Worm (Caenorhabditis elegans) whole organism, L4/young adult: ENCODE measurements around the gene K07G6.1.

Source experiments
- W03F9.2 ChIP-seq: fragments of 150-350 bp; optimal IDR thresholded peaks from 2 replicates; lab custom pipeline; 2014; ENCODE audit warnings: missing biosample characterization, missing genetic modification characterization
- dao-5 ChIP-seq: sonication (generic microtip); optimal IDR thresholded peaks from 2 replicates; lab custom pipeline; 2016; ENCODE audit warnings: missing genotype, missing genetic modification characterization, moderate library complexity, missing compliant biosample characterization
- him-1 ChIP-seq: sonication (generic microtip); optimal IDR thresholded peaks from 2 replicates; lab custom pipeline; 2016; ENCODE audit warnings: missing genotype, missing genetic modification reagents, missing genetic modification characterization, missing compliant biosample characterization

The K07G6.1 gene

DNA sequence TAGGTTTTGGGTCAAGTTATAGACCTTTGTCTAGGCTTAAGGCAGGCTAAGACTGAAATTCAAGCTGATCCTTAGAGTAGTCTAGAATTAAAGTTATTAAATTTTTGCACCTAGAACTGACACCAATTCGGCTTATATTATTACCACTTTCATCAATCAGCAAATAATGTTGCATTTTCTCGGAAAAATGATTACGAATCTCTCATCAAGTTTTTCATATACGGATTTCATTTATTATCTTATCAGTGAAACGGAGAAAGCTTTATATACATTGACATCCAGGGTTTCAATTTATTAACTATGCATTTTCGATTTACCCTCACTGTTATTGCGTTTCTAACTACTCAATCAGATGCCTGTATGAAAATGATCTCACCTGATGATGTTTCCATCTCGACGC lies at the start of gene K07G6.1:
Gene K07G6.1 (plus strand): TSS at position 301 of the 400 bp plus-strand sequence.
- TF ChIP-seq him-1, result no peak
- TF ChIP-seq dao-5 (tag; lab: Kevin White, UChicago), result no peak
- TF ChIP-seq W03F9.2 (tag; lab: Kevin White, UChicago), result no peak

DNA sequence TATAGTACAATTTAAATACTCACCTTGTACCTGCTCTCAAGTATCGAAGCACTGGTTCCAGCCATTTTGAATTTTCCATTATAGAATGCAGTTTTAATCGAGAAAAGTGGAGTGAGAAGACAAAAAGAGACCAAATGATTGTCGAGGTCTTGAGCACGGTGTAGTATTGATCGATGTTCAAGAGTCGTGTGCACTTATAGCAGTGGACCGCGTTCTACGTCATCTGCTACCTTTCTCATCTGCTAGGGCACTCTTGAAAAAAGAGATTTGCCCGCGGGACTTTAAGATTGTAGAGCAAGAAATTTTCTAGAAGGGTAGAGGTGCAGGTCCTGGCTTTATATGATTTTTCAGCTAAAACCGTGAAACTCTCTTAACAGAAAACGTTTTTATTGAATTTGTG lies 48.5 kb upstream of the K07G6.1 start, which contains the start of gene fbxc-21:
Gene fbxc-21 (minus strand): TSS at position 101 of the 400 bp plus-strand sequence.
- no peak for TF ChIP-seq dao-5 (tag; lab: Kevin White, UChicago)
- TF ChIP-seq him-1, result no peak
- TF ChIP-seq W03F9.2 (tag; lab: Kevin White, UChicago), result no peak

DNA sequence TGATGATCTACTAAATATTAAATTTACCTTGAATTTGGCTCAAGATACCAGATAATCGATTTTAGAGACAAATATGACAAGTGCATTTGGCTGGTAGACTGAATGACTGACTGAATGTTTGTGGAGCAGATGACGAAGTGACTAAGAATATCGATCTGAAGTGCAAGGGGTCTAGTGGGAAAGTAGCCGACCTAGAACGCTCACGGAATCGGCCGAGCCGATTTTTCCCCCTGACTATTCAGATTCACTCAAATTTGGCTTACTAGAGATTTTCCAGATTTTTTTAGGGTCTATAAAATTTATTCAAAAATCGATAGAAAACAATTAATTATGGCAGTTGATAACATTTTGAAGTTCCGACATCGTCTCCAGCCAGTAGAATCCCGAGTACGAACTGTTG lies 46.8 kb upstream of the K07G6.1 start, which contains the start of gene fbxc-26:
Gene fbxc-26 (minus strand): TSS at position 101 of the 400 bp plus-strand sequence.
- TF ChIP-seq him-1 (no peak), dao-5 (tag; lab: Kevin White, UChicago) (no peak), W03F9.2 (tag; lab: Kevin White, UChicago) (no peak)

DNA sequence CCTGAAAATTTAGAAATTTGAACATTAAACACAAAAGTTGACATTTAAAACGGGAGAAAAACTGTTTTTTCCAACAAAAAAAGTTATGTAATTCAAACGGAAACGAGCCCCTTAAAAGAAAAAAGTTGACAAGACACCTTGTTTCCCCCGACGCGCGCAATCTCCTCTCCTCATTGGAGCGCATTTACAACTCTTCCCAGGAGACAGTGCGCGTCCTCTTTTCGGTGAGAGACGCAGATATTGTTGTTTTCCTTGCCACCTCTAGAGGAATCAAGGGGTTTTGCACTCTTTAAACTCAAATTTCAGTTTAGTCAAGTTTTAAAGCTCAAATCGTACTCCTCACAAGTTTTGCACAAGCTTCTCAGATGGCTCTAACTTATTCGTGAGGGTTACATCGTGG lies 45.5 kb upstream of the K07G6.1 start, which contains the start of gene F58E1.13:
Gene F58E1.13 (minus strand): TSS at position 12 of the 400 bp plus-strand sequence.
- TF ChIP-seq dao-5 (tag; lab: Kevin White, UChicago) (no peak), W03F9.2 (tag; lab: Kevin White, UChicago) (no peak), him-1 (no peak)

DNA sequence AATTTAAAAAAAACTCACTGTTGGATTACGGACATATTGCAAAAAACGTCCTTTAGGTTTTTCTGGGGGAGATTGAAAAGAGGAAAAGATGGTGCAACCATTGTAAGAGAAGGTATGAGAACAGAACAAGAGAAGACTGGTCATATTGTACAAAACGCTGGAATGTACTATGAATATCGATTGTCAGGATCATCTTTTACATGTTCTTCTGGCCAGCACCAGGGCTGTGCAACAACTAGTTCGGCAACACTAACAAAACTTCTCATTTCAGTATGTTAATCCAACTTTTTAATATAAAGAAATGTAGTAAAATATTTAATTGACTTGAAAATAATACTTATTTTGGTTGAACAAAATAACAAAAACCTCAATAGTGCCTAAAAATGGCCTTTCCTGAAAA lies 38.0 kb upstream of the K07G6.1 start, which contains the start of gene fbxb-47:
Gene fbxb-47 (minus strand): TSS at position 101 of the 400 bp plus-strand sequence.
- no peak for TF ChIP-seq W03F9.2 (tag; lab: Kevin White, UChicago)
- TF ChIP-seq him-1, result no peak
- no peak for TF ChIP-seq dao-5 (tag; lab: Kevin White, UChicago)

DNA sequence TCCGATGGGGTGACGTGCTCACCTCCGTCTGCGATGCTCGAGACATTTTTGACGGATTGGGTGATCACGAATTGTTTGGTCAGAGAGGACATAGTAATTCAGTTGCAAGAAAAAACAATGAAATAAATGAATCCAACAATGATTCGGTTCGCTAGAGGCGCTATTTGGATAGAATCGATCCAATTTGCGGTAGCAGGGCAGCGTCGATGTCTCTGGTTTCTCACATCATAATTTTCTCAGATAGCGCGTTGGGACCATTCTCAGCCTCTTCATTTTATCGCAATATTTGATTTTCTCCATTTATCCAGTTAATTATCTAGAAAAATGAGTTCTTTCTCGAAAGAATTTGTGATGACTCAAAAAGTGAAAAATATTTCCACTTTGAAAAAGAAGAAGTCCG lies 35.0 kb upstream of the K07G6.1 start, which contains the start of gene sdz-18:
Gene sdz-18 (minus strand): TSS at position 101 of the 400 bp plus-strand sequence.
- TF ChIP-seq W03F9.2 (tag; lab: Kevin White, UChicago) (no peak), dao-5 (tag; lab: Kevin White, UChicago) (no peak), him-1 (no peak)

DNA sequence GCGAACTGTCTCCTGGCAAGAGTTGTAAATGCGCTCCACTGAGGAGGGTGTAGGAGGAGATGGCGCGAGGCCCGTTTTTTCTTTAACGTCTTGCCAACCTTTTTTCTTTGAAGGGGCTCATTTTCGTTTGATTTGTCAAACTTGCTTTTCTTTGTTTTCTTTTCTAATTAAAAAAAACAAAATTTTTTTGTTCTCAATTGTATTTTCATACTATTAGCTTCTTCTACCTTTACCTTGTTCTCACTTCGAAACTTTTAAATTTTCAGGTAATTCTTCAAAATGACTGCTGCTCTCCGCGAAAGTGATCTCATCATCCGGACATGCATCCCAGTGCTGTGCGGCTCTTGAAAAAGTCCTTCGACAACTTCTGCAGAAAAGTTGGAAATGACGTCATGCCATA lies 31.4 kb upstream of the K07G6.1 start, which contains the start of gene fbxa-184:
Gene fbxa-184 (plus strand): TSS at position 301 of the 400 bp plus-strand sequence.
- no peak for TF ChIP-seq W03F9.2 (tag; lab: Kevin White, UChicago)
- no peak for TF ChIP-seq dao-5 (tag; lab: Kevin White, UChicago)
- no peak for TF ChIP-seq him-1

DNA sequence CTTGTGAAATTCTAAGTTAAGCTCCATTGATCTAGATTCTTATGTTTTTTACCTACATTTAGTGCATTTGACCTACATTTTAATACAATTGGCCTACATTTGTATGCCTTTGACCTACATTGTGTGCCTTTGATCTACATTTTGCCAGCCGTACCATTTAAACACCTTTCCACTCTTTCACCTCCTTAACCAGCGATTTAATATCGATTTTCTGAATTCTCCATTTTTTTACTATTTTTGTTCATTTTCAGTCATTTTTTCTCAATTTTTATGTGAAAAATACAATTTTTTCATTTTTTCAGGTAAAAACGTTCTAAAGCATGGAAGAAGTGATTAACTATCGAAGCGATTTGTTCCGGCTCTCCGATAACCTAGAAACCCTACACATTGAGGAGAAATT lies 28.4 kb upstream of the K07G6.1 start, which contains the start of gene btb-7:
Gene btb-7 (plus strand): TSS at position 301 of the 400 bp plus-strand sequence.
- TF ChIP-seq W03F9.2 (tag; lab: Kevin White, UChicago) (no peak), him-1 (no peak), dao-5 (tag; lab: Kevin White, UChicago) (no peak)

DNA sequence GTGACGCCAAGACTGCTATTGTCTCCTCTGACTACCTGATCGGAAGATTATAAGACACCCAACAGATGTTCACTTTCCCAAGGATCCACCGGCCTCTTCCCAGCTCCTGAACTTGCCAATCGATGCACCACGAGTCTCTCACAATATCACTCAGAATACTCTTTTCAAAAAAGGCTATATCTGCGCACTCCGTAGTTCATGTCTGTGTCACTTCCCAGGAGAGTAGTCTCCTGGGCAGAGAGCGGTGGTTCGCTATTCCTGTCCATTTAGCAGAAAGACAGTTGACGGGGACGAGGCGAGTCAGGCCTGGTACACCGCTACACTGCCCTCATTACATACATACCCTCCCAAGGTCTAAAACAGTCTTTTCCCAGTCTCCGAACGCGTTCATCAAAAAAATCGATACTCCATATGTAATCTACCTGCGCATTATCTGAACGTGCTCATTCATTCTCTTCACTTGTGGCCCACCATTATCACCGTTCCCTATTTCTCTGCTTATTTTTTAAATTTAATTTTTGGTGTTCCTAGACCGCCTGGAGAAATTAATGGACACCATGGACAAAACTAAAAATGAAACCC lies 26.5 kb upstream of the K07G6.1 start, which contains the start of gene btb-6:
Gene btb-6 (plus strand): TSS at position 532 of the 582 bp plus-strand sequence.
- no peak for TF ChIP-seq dao-5 (tag; lab: Kevin White, UChicago)
- TF ChIP-seq him-1, result no peak
- TF ChIP-seq W03F9.2 (tag; lab: Kevin White, UChicago), result no peak

DNA sequence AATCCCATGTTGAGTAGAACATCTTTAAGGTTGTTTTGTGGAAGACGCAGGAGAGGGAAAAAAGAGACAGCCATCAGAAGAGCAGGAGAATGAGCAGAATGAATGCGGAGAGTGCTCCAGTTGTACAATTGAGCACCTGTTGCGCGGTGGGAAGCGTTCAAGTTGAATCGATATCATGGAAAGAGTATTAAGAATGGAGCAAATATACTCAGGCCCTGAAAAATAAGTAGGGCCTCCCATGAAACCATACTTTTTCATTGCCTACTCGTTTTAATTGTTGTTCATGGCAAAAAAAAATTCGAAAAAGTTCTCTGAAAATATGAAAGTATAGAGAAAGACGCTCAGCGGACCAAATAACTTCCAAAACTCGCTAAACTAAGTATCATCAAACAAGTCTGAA lies 22.2 kb upstream of the K07G6.1 start, which contains the start of gene fbxb-48:
Gene fbxb-48 (minus strand): TSS at position 101 of the 400 bp plus-strand sequence.
- no peak for TF ChIP-seq him-1
- no peak for TF ChIP-seq W03F9.2 (tag; lab: Kevin White, UChicago)
- no peak for TF ChIP-seq dao-5 (tag; lab: Kevin White, UChicago)

DNA sequence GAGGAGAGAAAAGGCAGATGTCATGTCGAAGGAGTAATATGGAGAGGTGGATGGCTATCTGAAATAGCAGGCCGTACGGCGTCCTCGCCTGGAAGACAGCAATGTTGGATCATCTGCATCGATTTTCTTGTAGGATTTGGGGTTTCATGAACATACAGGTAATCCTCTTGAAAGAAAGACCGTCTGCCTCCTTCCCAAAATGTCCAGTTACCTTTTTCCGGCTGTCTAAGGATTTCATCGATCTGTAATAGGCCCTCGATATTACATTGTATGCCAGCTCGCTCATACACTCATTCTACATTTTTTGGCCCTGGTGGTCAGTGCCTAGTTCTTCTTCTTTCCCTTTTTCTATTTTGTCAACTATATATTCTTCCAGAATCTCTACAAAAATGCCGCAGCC lies 19.0 kb upstream of the K07G6.1 start, which contains the start of the genes fbxb-5 and btb-8:
Gene fbxb-5 (minus strand): TSS at position 101 of the 400 bp plus-strand sequence.
Gene btb-8 (plus strand): TSS at position 377 of the 400 bp plus-strand sequence.
- TF ChIP-seq W03F9.2 (tag; lab: Kevin White, UChicago), result no peak
- TF ChIP-seq dao-5 (tag; lab: Kevin White, UChicago), result no peak
- no peak for TF ChIP-seq him-1

DNA sequence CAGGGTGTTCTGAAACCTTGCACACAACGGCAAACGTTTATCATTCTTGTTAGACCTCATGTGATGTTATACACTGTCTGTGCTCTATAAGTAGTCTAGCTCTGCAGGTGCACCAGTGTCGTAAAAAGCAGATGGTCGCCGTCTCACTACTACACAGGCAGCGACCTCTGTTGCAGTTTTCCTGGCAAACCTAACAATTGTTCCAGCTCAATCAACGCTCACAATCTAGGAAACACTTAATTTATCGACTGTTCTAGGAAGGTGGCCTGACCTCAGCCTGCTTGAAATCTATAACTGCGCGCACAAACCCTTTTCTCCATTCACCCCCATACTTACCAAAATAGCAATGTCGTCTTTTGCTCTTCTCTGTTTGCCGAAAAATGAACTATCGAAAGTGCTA lies 17.0 kb upstream of the K07G6.1 start, which contains the start of gene fbxb-11:
Gene fbxb-11 (plus strand): TSS at position 301 of the 400 bp plus-strand sequence.
- no peak for TF ChIP-seq W03F9.2 (tag; lab: Kevin White, UChicago)
- no peak for TF ChIP-seq dao-5 (tag; lab: Kevin White, UChicago)
- no peak for TF ChIP-seq him-1

DNA sequence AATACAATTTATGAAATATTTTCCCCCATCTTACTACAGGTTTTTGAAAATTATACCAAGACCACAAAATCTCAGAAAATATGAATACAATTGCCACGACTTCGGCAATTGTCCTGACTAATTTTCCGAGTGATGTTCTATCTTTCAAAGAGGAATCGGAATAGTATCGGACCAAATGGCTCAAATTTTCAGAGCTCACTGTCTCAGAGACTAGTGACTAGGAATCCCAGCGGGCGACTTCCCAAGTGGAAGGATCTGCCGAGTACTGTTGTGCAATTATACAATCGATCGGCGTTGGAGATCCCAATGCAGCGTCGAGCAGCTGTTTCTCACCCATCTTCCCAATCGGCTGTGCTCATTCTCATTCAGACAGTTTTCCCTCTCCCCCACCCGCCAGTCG lies 15.6 kb upstream of the K07G6.1 start, which contains the start of gene F45C12.17:
Gene F45C12.17 (plus strand): TSS at position 377 of the 400 bp plus-strand sequence.
- TF ChIP-seq W03F9.2 (tag; lab: Kevin White, UChicago), result no peak
- TF ChIP-seq him-1, result no peak
- TF ChIP-seq dao-5 (tag; lab: Kevin White, UChicago), result no peak

DNA sequence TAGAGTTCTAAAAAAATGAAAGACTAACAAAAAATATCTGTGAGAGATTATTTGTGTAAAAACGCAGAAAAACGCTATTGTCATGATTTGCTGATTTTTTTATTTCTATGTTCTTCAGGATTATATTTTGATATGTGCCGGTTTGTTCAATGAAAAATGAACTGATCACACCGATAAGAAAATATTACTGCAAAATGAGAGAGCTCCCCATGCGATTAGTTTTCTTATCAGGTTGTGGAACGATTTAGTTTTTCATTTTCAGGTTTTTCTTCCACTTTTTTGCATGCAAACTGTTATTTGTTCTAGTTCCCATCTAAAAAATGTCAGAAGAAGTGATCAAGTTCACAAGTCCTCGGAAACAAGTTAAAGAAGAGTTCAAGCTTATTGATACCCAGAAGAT lies 13.1 kb upstream of the K07G6.1 start, which contains the start of gene btb-9:
Gene btb-9 (plus strand): TSS at position 254 of the 400 bp plus-strand sequence.
- no peak for TF ChIP-seq him-1
- TF ChIP-seq W03F9.2 (tag; lab: Kevin White, UChicago), result no peak
- no peak for TF ChIP-seq dao-5 (tag; lab: Kevin White, UChicago)
